Fruit fly (Drosophila melanogaster): ENCODE measurements around the gene CG9029.
A peak's percentile ranks its signal among the peaks of the same experiment; 100 is the strongest.

The CG9029 gene

DNA sequence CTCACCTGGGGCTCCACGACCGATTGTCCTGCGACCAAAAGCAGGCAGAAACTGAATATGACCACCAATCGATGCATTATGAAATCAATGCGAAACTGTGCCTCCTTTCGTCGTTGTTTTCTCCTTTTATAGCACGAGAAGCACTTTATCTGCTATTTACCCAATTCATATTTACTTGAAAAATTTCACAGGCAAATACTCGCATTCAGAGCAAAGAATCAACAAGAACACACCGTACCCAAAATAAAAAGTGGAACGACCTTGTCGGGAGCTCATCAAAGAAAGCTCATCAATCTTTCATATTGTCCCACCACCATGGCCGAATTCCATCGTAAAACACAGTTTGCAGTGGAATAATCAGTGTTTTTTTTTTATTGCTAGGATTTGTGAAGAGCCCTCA is 18.8 kb downstream of the CG9029 start, which contains the start of gene CG9021 (continued):
- TF ChIP-seq Hr78 (GFP tag; optimal IDR thresholded peaks at IDR 0.05) (no peak), CG32264 (GFP tag; optimal IDR thresholded peaks at IDR 0.05) (peak; percentile 32), N (GFP tag; optimal IDR thresholded peaks at IDR 0.05) (no peak), Hr83 (GFP tag; optimal IDR thresholded peaks at IDR 0.05; ENCODE audit: poor library complexity, severe bottlenecking) (peak; percentile 91)

DNA sequence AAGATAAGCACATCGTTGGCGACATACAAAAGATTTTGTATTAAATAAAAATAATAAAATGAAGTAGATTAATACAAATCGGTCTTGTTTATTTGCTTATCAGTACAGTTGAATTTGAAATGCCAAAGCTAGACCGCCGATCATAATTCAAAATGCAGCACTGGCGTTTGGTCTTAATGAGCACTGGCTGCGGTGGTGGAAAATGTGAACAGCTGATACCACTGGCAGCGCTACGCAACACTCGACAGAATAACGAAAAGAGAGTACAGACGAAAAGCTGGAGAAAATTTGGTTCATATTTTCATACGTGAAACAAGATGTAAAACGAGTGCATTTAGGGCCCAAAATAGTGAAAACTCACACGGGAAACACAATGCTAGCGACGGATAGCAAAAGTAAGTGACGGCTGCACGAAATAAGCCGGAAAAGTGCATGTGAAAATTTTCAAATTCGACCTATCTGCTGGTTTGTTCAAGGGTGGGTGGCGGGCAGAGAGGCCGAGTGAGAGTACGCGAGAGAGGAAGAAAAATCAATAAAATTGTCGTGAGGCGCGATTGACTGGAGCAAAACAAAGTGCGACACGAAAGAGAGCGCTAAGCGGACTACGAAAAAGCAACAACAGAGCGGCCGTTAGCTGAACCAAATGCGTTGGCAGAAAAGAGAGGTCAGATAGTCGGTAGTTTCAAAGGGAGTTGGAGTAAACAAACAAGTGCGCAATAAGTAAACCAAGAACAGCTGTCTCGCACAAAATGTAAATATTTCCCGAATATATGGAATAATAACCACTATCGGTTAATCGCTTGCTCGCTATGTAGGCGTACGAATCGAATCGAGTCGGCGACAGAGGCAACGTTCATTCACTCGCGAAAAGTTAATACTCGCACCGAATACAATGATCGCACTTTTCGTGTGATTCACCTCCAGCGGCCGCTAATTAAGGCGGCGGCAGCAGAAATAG is 21.4 kb downstream of the CG9029 start, which contains the start of gene bchs:
Gene bchs (plus strand): TSS at position 277 of the 958 bp plus-strand sequence.
- TF ChIP-seq woc (GFP tag; optimal IDR thresholded peaks at IDR 0.05) (no peak), Abd-B (GFP tag; optimal IDR thresholded peaks at IDR 0.05) (no peak), ey (GFP tag; optimal IDR thresholded peaks at IDR 0.05) (no peak), rgr (GFP tag; optimal IDR thresholded peaks at IDR 0.05) (peak; percentile 86), dl (GFP tag; optimal IDR thresholded peaks at IDR 0.05; ENCODE audit: insufficient read depth in 1 of 2, partially characterized antibody in 2 of 2) (no peak), GATAd (GFP tag; optimal IDR thresholded peaks at IDR 0.05) (peak; percentile 23), Rel (GFP tag; optimal IDR thresholded peaks at IDR 0.05) (no peak), Rel (tag; optimal IDR thresholded peaks at IDR 0.05) (peak; percentile 97), Jra (GFP tag; optimal IDR thresholded peaks at IDR 0.05) (no peak), foxo (GFP tag; optimal IDR thresholded peaks at IDR 0.05) (peak in 1 of 2 experiments; percentile 14), Hr83 (GFP tag; optimal IDR thresholded peaks at IDR 0.05; ENCODE audit: poor library complexity, severe bottlenecking) (peak; percentile 98), jim (GFP tag; optimal IDR thresholded peaks at IDR 0.05) (no peak), fru (GFP tag; optimal IDR thresholded peaks at IDR 0.05) (no peak), Mio (GFP tag; optimal IDR thresholded peaks at IDR 0.05) (no peak), sv (GFP tag; optimal IDR thresholded peaks at IDR 0.05) (peak; percentile 56), OdsH (GFP tag; optimal IDR thresholded peaks at IDR 0.05) (peak; percentile 82), Dfd (GFP tag; optimal IDR thresholded peaks at IDR 0.05) (no peak), usp (GFP tag; optimal IDR thresholded peaks at IDR 0.05) (no peak), h (GFP tag; optimal IDR thresholded peaks at IDR 0.05) (peak; percentile 87), Myc (optimal IDR thresholded peaks at IDR 0.05) (peak; percentile 39), Vsx2 (GFP tag; optimal IDR thresholded peaks at IDR 0.05; ENCODE audit: partially characterized antibody) (no peak), dsf (GFP tag; optimal IDR thresholded peaks at IDR 0.05; ENCODE audit: borderline replicate concordance) (no peak), CG32264 (GFP tag; optimal IDR thresholded peaks at IDR 0.05) (no peak), dmrt93B (GFP tag; optimal IDR thresholded peaks at IDR 0.05) (no peak), tai (GFP tag; optimal IDR thresholded peaks at IDR 0.05) (no peak), CrebA (GFP tag; optimal IDR thresholded peaks at IDR 0.05; ENCODE audit: borderline replicate concordance) (peak; percentile 78), Hr78 (GFP tag; optimal IDR thresholded peaks at IDR 0.05) (no peak), sage (GFP tag; optimal IDR thresholded peaks at IDR 0.05) (peak; percentile 5), psq (GFP tag; optimal IDR thresholded peaks at IDR 0.05) (peak; percentile 98), CG9705 (GFP tag; optimal IDR thresholded peaks at IDR 0.05) (no peak), N (GFP tag; optimal IDR thresholded peaks at IDR 0.05) (no peak), Sp1 (GFP tag; optimal IDR thresholded peaks at IDR 0.05) (peak; percentile 53), brk (GFP tag; optimal IDR thresholded peaks at IDR 0.05) (no peak), lola (GFP tag; optimal IDR thresholded peaks at IDR 0.05) (no peak), br (GFP tag; optimal IDR thresholded peaks at IDR 0.05) (peak; percentile 67), Dif (GFP tag; optimal IDR thresholded peaks at IDR 0.05; ENCODE audit: partially characterized antibody) (peak; percentile 21), Hnf4 (GFP tag; optimal IDR thresholded peaks at IDR 0.05) (peak; percentile 6), HLH106 (tag; optimal IDR thresholded peaks at IDR 0.05) (peak; percentile 41), pan (optimal IDR thresholded peaks at IDR 0.05) (no peak)
